Worm (Caenorhabditis elegans) whole organism, early embryonic: ENCODE data around the gene moc-6.
A peak's percentile ranks its signal among the peaks of the same experiment; 100 is the strongest.
"Not testable (repeated sequence)": the region's sequence is repeated elsewhere in the genome, so short reads cannot be mapped to it uniquely, and the experiment has no call there.

Experiments
- ama-1 ChIP-seq: fragments of 150-350 bp; optimal IDR thresholded peaks from 2 replicates; lab custom pipeline; 2014
- ceh-36 ChIP-seq: sonication (generic microtip); optimal IDR thresholded peaks from 2 replicates; lab custom pipeline; 2016; ENCODE audit warnings: missing genetic modification characterization, inconsistent platforms, missing compliant biosample characterization
- hmbx-1 ChIP-seq: sonication (generic microtip); optimal IDR thresholded peaks from 2 replicates; lab custom pipeline; 2016; ENCODE audit warnings: mild to moderate bottlenecking, missing genetic modification characterization, missing compliant biosample characterization
- hmg-4 ChIP-seq: fragments of 200-800 bp; sonication (Bioruptor generic); optimal IDR thresholded peaks from 2 replicates; lab custom pipeline; 2018; ENCODE audit warnings: mild to moderate bottlenecking, missing genetic modification characterization, missing compliant biosample characterization
- tbx-11 ChIP-seq: fragments of 200-800 bp; sonication (Bioruptor generic); IDR thresholded peaks from 2 replicates; pipeline ENCODE4 v1.3.6; 2022; ENCODE audit warnings: missing genetic modification characterization, missing compliant biosample characterization
- tbx-37 ChIP-seq: fragments of 200-800 bp; sonication (Bioruptor generic); conservative IDR thresholded peaks from 2 replicates; pipeline ENCODE4 v1.3.6; 2022; ENCODE audit warnings: missing genetic modification reagents, missing genetic modification characterization, missing compliant biosample characterization

DNA sequence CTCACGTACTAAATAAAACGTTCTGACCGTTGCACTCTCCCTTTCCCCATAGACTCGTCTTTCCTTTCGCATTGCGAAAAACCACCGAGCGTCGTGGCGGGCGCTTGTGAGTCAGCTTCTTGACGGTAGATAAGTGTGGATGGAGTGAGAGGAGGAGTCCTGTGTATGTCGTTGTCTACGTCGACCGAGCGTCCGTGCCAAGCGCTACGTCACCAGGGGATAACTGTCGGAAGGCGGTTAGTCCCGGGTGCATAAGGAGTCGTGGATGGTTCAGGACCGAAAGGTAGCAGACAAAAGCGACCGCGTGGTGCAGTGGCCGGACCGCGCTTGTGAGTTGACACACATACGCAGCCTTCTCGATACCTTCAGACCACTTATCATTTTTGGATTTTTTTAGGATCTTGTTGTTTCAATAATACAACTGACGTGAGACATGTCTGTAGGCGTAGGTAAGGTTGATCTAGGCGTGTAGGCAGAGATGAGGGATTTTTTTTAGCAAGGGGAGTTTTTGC, 15.4 kb downstream of the moc-6 start:
- TF ChIP-seq tbx-37 (GFP tag; lab: Robert Waterston, UW) (peak; percentile 40), hmbx-1 (peak; percentile 16), hmg-4 (GFP tag; lab: Kevin White, UChicago) (peak; percentile 93)
- TF ChIP-seq ceh-36 (tag; lab: Kevin White, UChicago); ama-1 (lab: Kevin White, UChicago); tbx-11 (GFP tag; lab: Robert Waterston, UW): not testable (repeated sequence)
